Worm (Caenorhabditis elegans): ENCODE data around the gene C04B4.6.
"Not testable (repeated sequence)": the region's sequence is repeated elsewhere in the genome, so short reads cannot be mapped to it uniquely, and the experiment has no call there.

DNA sequence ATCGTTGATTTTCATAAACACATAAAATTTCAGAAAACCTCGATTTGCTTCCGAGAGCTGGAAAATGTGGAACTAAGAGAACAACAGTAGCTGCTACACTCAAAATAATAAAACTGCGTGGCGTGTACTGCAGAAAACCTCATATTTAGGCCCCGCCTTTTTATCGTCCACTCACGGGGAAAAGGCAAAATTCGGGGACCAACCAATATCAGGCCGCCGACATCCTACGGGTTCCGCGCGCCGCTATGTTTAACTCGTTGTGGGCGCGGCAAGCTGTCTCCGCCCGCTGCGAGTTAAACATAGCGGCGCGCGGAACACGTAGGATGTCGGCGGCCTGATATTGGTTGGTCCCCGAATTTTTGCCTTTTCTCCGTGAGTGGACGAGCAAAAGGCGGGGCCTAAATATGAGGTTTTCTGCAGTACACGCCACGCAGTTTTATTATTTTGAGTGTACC is 32.6 kb upstream of the C04B4.6 start, which contains the start of gene F17A2.16:
- TF ChIP-seq ceh-13 (GFP tag; optimal IDR thresholded peaks at IDR 0.05); B0310.2 (tag; optimal IDR thresholded peaks at IDR 0.05); scrt-1 (GFP tag; IDR thresholded peaks at IDR 0.05): not testable (repeated sequence)
